Fruit fly (Drosophila melanogaster) whole organism, embryonic: Measurements from ENCODE around the gene CG11470.

ENCODE experiments used
- Blimp-1 ChIP-seq: fragments of 200-800 bp; sonication (Bioruptor generic); optimal IDR thresholded peaks from 3 replicates; lab custom pipeline; 2018; ENCODE audit warnings: missing biosample characterization, missing genetic modification characterization, mild to moderate bottlenecking, moderate library complexity, missing genetic modification reagents
- CG1529 ChIP-seq: fragments of 200-800 bp; sonication (Bioruptor generic); optimal IDR thresholded peaks from 3 replicates; lab custom pipeline; 2018; ENCODE audit warnings: missing biosample characterization, missing genetic modification characterization
- Dad ChIP-seq: fragments of 200-800 bp; sonication (Bioruptor generic); optimal IDR thresholded peaks from 3 replicates; lab custom pipeline; 2016; ENCODE audit warnings: missing biosample characterization, missing genetic modification characterization
- TFAM ChIP-seq: fragments of 200-800 bp; sonication (Bioruptor generic); optimal IDR thresholded peaks from 2 replicates; lab custom pipeline; 2017; ENCODE audit warnings: missing biosample characterization, missing genetic modification characterization, inconsistent platforms
- unpg ChIP-seq: fragments of 200-800 bp; sonication (Bioruptor generic); optimal IDR thresholded peaks from 3 replicates; lab custom pipeline; 2018; ENCODE audit warnings: missing biosample characterization, mild to moderate bottlenecking, missing genetic modification characterization, moderate library complexity
- usp ChIP-seq: fragments of >200 bp; optimal IDR thresholded peaks from 2 replicates; lab custom pipeline; 2017; ENCODE audit warnings: missing biosample characterization, missing genetic modification characterization
- zen ChIP-seq: fragments of 200-800 bp; sonication (Bioruptor generic); optimal IDR thresholded peaks from 3 replicates; lab custom pipeline; 2018; ENCODE audit warnings: missing biosample characterization, mild to moderate bottlenecking, missing genetic modification characterization, moderate library complexity
- zfh1 ChIP-seq: fragments of 200-800 bp; sonication (Bioruptor generic); IDR thresholded peaks from 3 replicates; pipeline ENCODE4 v1.3.6; 2022; ENCODE audit warnings: missing biosample characterization, missing genetic modification characterization

- TF ChIP-seq unpg (GFP tag; lab: Kevin White, UChicago): no peak
- no peak for TF ChIP-seq usp
- no peak for TF ChIP-seq zfh1
- no peak for TF ChIP-seq Dad (GFP tag; lab: Kevin White, UChicago)
- no peak for TF ChIP-seq Blimp-1
- TF ChIP-seq TFAM: no peak
- peak; percentile 69 for TF ChIP-seq zen
- TF ChIP-seq CG1529 (GFP tag; lab: Kevin White, UChicago): no peak
Observed at dm6 chr3R:29545163-29545562, 44.4 kb downstream of the CG11470 start.
